Fruit fly (Drosophila melanogaster): Measurements from ENCODE around the gene AdamTS-A.

DNA sequence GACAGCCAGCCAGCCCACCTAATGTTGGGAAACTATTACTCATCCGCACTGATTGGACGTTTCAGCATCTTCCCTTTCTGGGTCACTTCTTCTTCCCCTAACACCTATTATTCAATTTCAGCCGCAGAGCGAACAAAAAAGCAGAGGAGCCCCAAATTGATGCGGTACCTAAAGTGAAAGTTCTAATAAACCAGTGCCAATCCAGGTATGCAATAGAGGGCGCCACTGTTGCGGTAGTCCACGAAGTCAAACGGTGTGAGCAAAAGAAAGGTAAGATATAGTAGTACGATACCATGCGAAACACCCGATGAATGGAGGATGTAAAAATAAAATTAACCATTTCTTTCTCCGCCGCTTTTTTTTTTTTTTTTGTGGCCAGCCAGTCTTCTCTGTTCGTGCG lies 44.9 kb downstream of the AdamTS-A start:
- TF ChIP-seq gl (tag; optimal IDR thresholded peaks at IDR 0.05) (no peak), CG14655 (GFP tag; optimal IDR thresholded peaks at IDR 0.05) (no peak), rn (GFP tag; IDR thresholded peaks at IDR 0.05) (no peak), EcR (GFP tag; optimal IDR thresholded peaks at IDR 0.05) (no peak), CG17806 (tag; optimal IDR thresholded peaks at IDR 0.05) (no peak), CG12605 (GFP tag; IDR thresholded peaks at IDR 0.05) (no peak), CG15710 (tag; optimal IDR thresholded peaks at IDR 0.05) (no peak), CG34367 (tag; optimal IDR thresholded peaks at IDR 0.05) (no peak), Ets98B (GFP tag; IDR thresholded peaks at IDR 0.05) (no peak), D1 (tag; optimal IDR thresholded peaks at IDR 0.05) (no peak), CG10348 (GFP tag; IDR thresholded peaks at IDR 0.05) (no peak), CG8301 (tag; optimal IDR thresholded peaks at IDR 0.05) (no peak)
